Fruit fly (Drosophila melanogaster) ovary, adult (tissue): Measurements from ENCODE around the gene PIG-B.

Experiments used
- CG17801 ChIP-seq: fragments of 200-800 bp; optimal IDR thresholded peaks from 2 replicates; lab custom pipeline; 2019; ENCODE audit warnings: missing biosample characterization, mild to moderate bottlenecking, missing genetic modification characterization, moderate library complexity; ENCODE audit not compliant: partially characterized antibody

The PIG-B gene

dm6 chr3L:3811089-3811488 is at the start of gene PIG-B, which contains the start of gene CG32263:
TSS of gene PIG-B (plus strand) at chr3L:3811263.
TSS of gene CG32263 (minus strand) at chr3L:3811114.
- TF ChIP-seq CG17801 (GFP tag; lab: Kevin White, UChicago), result no peak

- no peak for TF ChIP-seq CG17801 (GFP tag; lab: Kevin White, UChicago)
Measured at dm6 chr3L:3763335-3763734, 47.7 kb upstream of the PIG-B start.

dm6 chr3L:3764338-3764737 is 46.7 kb upstream of the PIG-B start:
- TF ChIP-seq CG17801 (GFP tag; lab: Kevin White, UChicago), result no peak

dm6 chr3L:3765782-3766520 is 45.1 kb upstream of the PIG-B start:
- TF ChIP-seq CG17801 (GFP tag; lab: Kevin White, UChicago), result no peak

dm6 chr3L:3766704-3767103 is 44.4 kb upstream of the PIG-B start:
- TF ChIP-seq CG17801 (GFP tag; lab: Kevin White, UChicago), result no peak

dm6 chr3L:3767825-3768224 is 43.2 kb upstream of the PIG-B start:
- TF ChIP-seq CG17801 (GFP tag; lab: Kevin White, UChicago), result no peak

dm6 chr3L:3769157-3769556 is 41.9 kb upstream of the PIG-B start:
- TF ChIP-seq CG17801 (GFP tag; lab: Kevin White, UChicago), result no peak

- TF ChIP-seq CG17801 (GFP tag; lab: Kevin White, UChicago), result no peak
Measured at dm6 chr3L:3770823-3771222, 40.2 kb upstream of the PIG-B start.

dm6 chr3L:3771406-3771935 is 39.6 kb upstream of the PIG-B start:
- TF ChIP-seq CG17801 (GFP tag; lab: Kevin White, UChicago), result peak; percentile 87

dm6 chr3L:3772284-3772987 is 38.6 kb upstream of the PIG-B start:
- TF ChIP-seq CG17801 (GFP tag; lab: Kevin White, UChicago), result peak; percentile 7

- no peak for TF ChIP-seq CG17801 (GFP tag; lab: Kevin White, UChicago)
Measured at dm6 chr3L:3773317-3773716, 37.7 kb upstream of the PIG-B start.

- no peak for TF ChIP-seq CG17801 (GFP tag; lab: Kevin White, UChicago)
Measured at dm6 chr3L:3776559-3777097, 34.4 kb upstream of the PIG-B start.

dm6 chr3L:3778463-3778862 is 32.6 kb upstream of the PIG-B start:
- no peak for TF ChIP-seq CG17801 (GFP tag; lab: Kevin White, UChicago)

- no peak for TF ChIP-seq CG17801 (GFP tag; lab: Kevin White, UChicago)
Measured at dm6 chr3L:3782584-3783218, 28.4 kb upstream of the PIG-B start.

- no peak for TF ChIP-seq CG17801 (GFP tag; lab: Kevin White, UChicago)
Measured at dm6 chr3L:3783436-3783835, 27.6 kb upstream of the PIG-B start.
